Fruit fly (Drosophila melanogaster): Measurements from ENCODE around the gene Dmtn.

dm6 chr3R:6394247-6394522 is 11.5 kb downstream of the Dmtn start:
- TF ChIP-seq psq (optimal IDR thresholded peaks at IDR 0.05) (no peak), Dll (optimal IDR thresholded peaks at IDR 0.05) (no peak), usp (GFP tag; optimal IDR thresholded peaks at IDR 0.05) (no peak)

All from whole organism.